Worm (Caenorhabditis elegans): ENCODE data around the gene F36H12.4.

Gene F36H12.4

ce11 chrIV:5317106-5317505 is 48.2 kb downstream of the F36H12.4 start (continued):
- no peak for TF ChIP-seq cebp-2 (GFP tag; IDR thresholded peaks at IDR 0.05)
- TF ChIP-seq ztf-18 (tag; optimal IDR thresholded peaks at IDR 0.05), result no peak
- TF ChIP-seq tbp1 (GFP tag; optimal IDR thresholded peaks at IDR 0.05), result peak; percentile 78
- TF ChIP-seq F33H1.4 (GFP tag; IDR thresholded peaks at IDR 0.05), result no peak; the same call in 1 of the 2 replicates
- TF ChIP-seq Y95B8A.8 (GFP tag; IDR thresholded peaks at IDR 0.05), result 0 out of 2 replicates have a peak, but pooled peaks have one; percentile 36
- TF ChIP-seq egrh-3 (GFP tag; IDR thresholded peaks at IDR 0.05), result no peak
- TF ChIP-seq Y53F4B.3 (GFP tag; IDR thresholded peaks at IDR 0.05), result no peak
- no peak for TF ChIP-seq ztf-3 (GFP tag; optimal IDR thresholded peaks at IDR 0.05)
- TF ChIP-seq sdz-38 (tag; optimal IDR thresholded peaks at IDR 0.05), result no peak
- peak; percentile 88 for TF ChIP-seq hmg-1.2 (GFP tag; IDR thresholded peaks at IDR 0.05)
- TF ChIP-seq ama-1 (optimal IDR thresholded peaks at IDR 0.05), result no peak
- TF ChIP-seq ama-1 (GFP tag; optimal IDR thresholded peaks at IDR 0.05), result no peak
- no peak for TF ChIP-seq madf-3 (GFP tag; IDR thresholded peaks at IDR 0.05)
- TF ChIP-seq attf-3 (GFP tag; conservative IDR thresholded peaks at IDR 0.05), result no peak
- no peak for TF ChIP-seq aptf-2 (GFP tag; conservative IDR thresholded peaks at IDR 0.05)
- TF ChIP-seq lag-1 (GFP tag; IDR thresholded peaks at IDR 0.05), result no peak
- TF ChIP-seq C17E4.6 (GFP tag; IDR thresholded peaks at IDR 0.05), result no peak
- no peak for TF ChIP-seq let-526 (GFP tag; IDR thresholded peaks at IDR 0.05)
- no peak for TF ChIP-seq nhr-27 (tag; optimal IDR thresholded peaks at IDR 0.05)
- TF ChIP-seq nfyb-1 (GFP tag; IDR thresholded peaks at IDR 0.05), result no peak
- TF ChIP-seq F57C9.4 (tag; optimal IDR thresholded peaks at IDR 0.05), result no peak
- TF ChIP-seq ceh-100 (GFP tag; IDR thresholded peaks at IDR 0.05), result peak; percentile 62
- no peak for TF ChIP-seq ceh-79 (tag; optimal IDR thresholded peaks at IDR 0.05)
- TF ChIP-seq F57A8.1 (GFP tag; optimal IDR thresholded peaks at IDR 0.05), result no peak
- no peak for TF ChIP-seq gei-17 (GFP tag; optimal IDR thresholded peaks at IDR 0.05)
- no peak for TF ChIP-seq unc-62 (GFP tag; optimal IDR thresholded peaks at IDR 0.05)
- no peak for TF ChIP-seq somi-1 (GFP tag; optimal IDR thresholded peaks at IDR 0.05)
- TF ChIP-seq nhr-179 (tag; optimal IDR thresholded peaks at IDR 0.05), result no peak
- no peak for TF ChIP-seq C06A6.2 (GFP tag; conservative IDR thresholded peaks at IDR 0.05)
- TF ChIP-seq hlh-12 (tag; optimal IDR thresholded peaks at IDR 0.05), result no peak
- TF ChIP-seq ccch-3 (GFP tag; optimal IDR thresholded peaks at IDR 0.05), result no peak
- no peak for TF ChIP-seq lin-26 (GFP tag; IDR thresholded peaks at IDR 0.05)
- no peak for TF ChIP-seq dpl-1 (GFP tag; optimal IDR thresholded peaks at IDR 0.05)
- TF ChIP-seq F39B2.1 (GFP tag; IDR thresholded peaks at IDR 0.05), result no peak
- TF ChIP-seq pbrm-1 (GFP tag; IDR thresholded peaks at IDR 0.05), result peak; percentile 85
- no peak for TF ChIP-seq cebp-1 (GFP tag; IDR thresholded peaks at IDR 0.05)
- no peak for TF ChIP-seq cebp-1 (tag; optimal IDR thresholded peaks at IDR 0.05)
- TF ChIP-seq zim-3 (tag; optimal IDR thresholded peaks at IDR 0.05), result no peak
- no peak for TF ChIP-seq lin-35 (GFP tag; optimal IDR thresholded peaks at IDR 0.05)
- no peak for TF ChIP-seq rec-8 (tag; optimal IDR thresholded peaks at IDR 0.05)
- peak; percentile 28; the same call in 1 of the 2 replicates for TF ChIP-seq hmg-20 (GFP tag; IDR thresholded peaks at IDR 0.05)
- 0 out of 2 replicates have a peak, but pooled peaks have one; percentile 23 for TF ChIP-seq madf-8 (GFP tag; conservative IDR thresholded peaks at IDR 0.05)
- no peak for TF ChIP-seq ZK185.1 (tag; optimal IDR thresholded peaks at IDR 0.05; ENCODE audit: poor library complexity, severe bottlenecking)
- no peak for TF ChIP-seq ceh-40 (GFP tag; IDR thresholded peaks at IDR 0.05)
- TF ChIP-seq chd-7 (tag; optimal IDR thresholded peaks at IDR 0.05), result no peak
- no peak for TF ChIP-seq F52B5.7 (tag; optimal IDR thresholded peaks at IDR 0.05)
- peak; percentile 44 for TF ChIP-seq him-1 (tag; optimal IDR thresholded peaks at IDR 0.05)
- peak; percentile 45 for TF ChIP-seq F49E8.2 (tag; optimal IDR thresholded peaks at IDR 0.05; ENCODE audit: insufficient read depth)
- no peak for TF ChIP-seq ztf-22 (GFP tag; optimal IDR thresholded peaks at IDR 0.05)
- TF ChIP-seq hlh-26 (GFP tag; conservative IDR thresholded peaks at IDR 0.05), result no peak

Data from whole organism, young adult.